Fruit fly (Drosophila melanogaster) whole organism, embryonic: ENCODE measurements around the gene CG2964.

Source experiments
- Adf1 ChIP-seq: fragments of 200-800 bp; sonication (Bioruptor generic); IDR thresholded peaks from 2 replicates; pipeline ENCODE4 v1.3.6; 2022; ENCODE audit warnings: missing biosample characterization, missing genetic modification characterization
- Bdp1 ChIP-seq: fragments of 200-800 bp; sonication (Bioruptor generic); optimal IDR thresholded peaks from 3 replicates; lab custom pipeline; 2016; ENCODE audit warnings: missing biosample characterization, missing genetic modification characterization
- Blimp-1 ChIP-seq: fragments of 200-800 bp; sonication (Bioruptor generic); optimal IDR thresholded peaks from 3 replicates; lab custom pipeline; 2018; ENCODE audit warnings: missing biosample characterization, missing genetic modification characterization, mild to moderate bottlenecking, moderate library complexity, missing genetic modification reagents
- CG10979 ChIP-seq: fragments of 200-800 bp; sonication (Bioruptor generic); optimal IDR thresholded peaks from 2 replicates; lab custom pipeline; 2018; ENCODE audit warnings: missing biosample characterization, mild to moderate bottlenecking, missing genetic modification characterization, moderate library complexity
- CG12942 ChIP-seq: fragments of 200-800 bp; sonication (Bioruptor generic); optimal IDR thresholded peaks from 3 replicates; lab custom pipeline; 2016; ENCODE audit warnings: missing biosample characterization, missing genetic modification characterization
- CG13123 ChIP-seq: fragments of 200-800 bp; sonication (Bioruptor generic); optimal IDR thresholded peaks from 2 replicates; lab custom pipeline; 2016; ENCODE audit warnings: missing biosample characterization, missing genetic modification characterization
- CG14050 ChIP-seq: fragments of 200-800 bp; sonication (Bioruptor generic); IDR thresholded peaks from 3 replicates; pipeline ENCODE4 v1.3.6; 2022; ENCODE audit warnings: missing biosample characterization, missing genetic modification characterization
- CG15479 ChIP-seq: fragments of 200-800 bp; sonication (Bioruptor generic); optimal IDR thresholded peaks from 3 replicates; lab custom pipeline; 2019; ENCODE audit warnings: missing biosample characterization, mild to moderate bottlenecking, missing genetic modification characterization, moderate library complexity
- CG16813 ChIP-seq: fragments of 200-800 bp; sonication (Bioruptor generic); IDR thresholded peaks from 3 replicates; pipeline ENCODE4 v1.3.6; 2022; ENCODE audit warnings: missing biosample characterization, missing genetic modification characterization; ENCODE audit not compliant: partially characterized antibody
- CG17912 ChIP-seq: fragments of 200-800 bp; sonication (Bioruptor generic); optimal IDR thresholded peaks from 2 replicates; lab custom pipeline; 2018; ENCODE audit warnings: missing biosample characterization, mild to moderate bottlenecking, missing genetic modification characterization
- CG3281 ChIP-seq: fragments of 200-800 bp; sonication (Bioruptor generic); optimal IDR thresholded peaks from 3 replicates; lab custom pipeline; 2017; ENCODE audit warnings: missing biosample characterization, mild to moderate bottlenecking, missing genetic modification characterization
- CG3847 ChIP-seq: fragments of 200-800 bp; sonication (Bioruptor generic); IDR thresholded peaks from 2 replicates; pipeline ENCODE4 v1.3.6; 2022; ENCODE audit warnings: missing biosample characterization, missing genetic modification characterization
- CG4617 ChIP-seq: fragments of 200-800 bp; sonication (Bioruptor generic); optimal IDR thresholded peaks from 3 replicates; lab custom pipeline; 2016; ENCODE audit warnings: missing biosample characterization, missing genetic modification characterization, borderline replicate concordance
- CG7372 ChIP-seq: fragments of 200-800 bp; sonication (Bioruptor generic); IDR thresholded peaks from 2 replicates; pipeline ENCODE4 v1.3.6; 2022; ENCODE audit warnings: missing biosample characterization, missing genetic modification characterization
- CG7786 ChIP-seq: fragments of 200-800 bp; sonication (Bioruptor generic); optimal IDR thresholded peaks from 2 replicates; lab custom pipeline; 2016; ENCODE audit warnings: missing biosample characterization, missing genetic modification characterization
- CG7987 ChIP-seq: fragments of 200-800 bp; sonication (Bioruptor generic); optimal IDR thresholded peaks from 2 replicates; lab custom pipeline; 2018; ENCODE audit warnings: missing biosample characterization, mild to moderate bottlenecking, missing genetic modification characterization, moderate library complexity
- CG8089 ChIP-seq: fragments of 200-800 bp; sonication (Bioruptor generic); optimal IDR thresholded peaks from 3 replicates; lab custom pipeline; 2016; ENCODE audit warnings: missing biosample characterization, missing genetic modification characterization
- CG9437 ChIP-seq: fragments of 200-800 bp; sonication (Bioruptor generic); optimal IDR thresholded peaks from 2 replicates; lab custom pipeline; 2018; ENCODE audit warnings: missing biosample characterization, mild to moderate bottlenecking, missing genetic modification characterization
- CG9876 ChIP-seq: fragments of 200-800 bp; sonication (Bioruptor generic); optimal IDR thresholded peaks from 2 replicates; lab custom pipeline; 2016; ENCODE audit warnings: missing biosample characterization, missing genetic modification characterization
- CTCF ChIP-seq: fragments of 200-800 bp; sonication (Bioruptor generic); optimal IDR thresholded peaks from 2 replicates; lab custom pipeline; 2017; ENCODE audit warnings: missing biosample characterization, mild to moderate bottlenecking, missing genetic modification characterization, moderate library complexity
- Dek ChIP-seq: fragments of 200-800 bp; sonication (Bioruptor generic); optimal IDR thresholded peaks from 3 replicates; lab custom pipeline; 2019; ENCODE audit warnings: missing biosample characterization, mild to moderate bottlenecking, missing genetic modification characterization, moderate library complexity
- ERR ChIP-seq: fragments of 200-800 bp; sonication (Bioruptor generic); optimal IDR thresholded peaks from 2 replicates; lab custom pipeline; 2016; ENCODE audit warnings: missing biosample characterization, missing genetic modification characterization
- Fer1 ChIP-seq: fragments of 200-800 bp; sonication (Bioruptor generic); optimal IDR thresholded peaks from 2 replicates; lab custom pipeline; 2017; ENCODE audit warnings: missing biosample characterization, mild to moderate bottlenecking, missing genetic modification characterization
- H15 ChIP-seq: fragments of 200-800 bp; sonication (Bioruptor generic); IDR thresholded peaks from 3 replicates; pipeline ENCODE4 v1.3.6; 2022; ENCODE audit warnings: missing biosample characterization, missing genetic modification characterization
- Hsf ChIP-seq: fragments of 200-800 bp; sonication (Bioruptor generic); optimal IDR thresholded peaks from 3 replicates; lab custom pipeline; 2016; ENCODE audit warnings: missing biosample characterization, missing genetic modification characterization
- Lpt ChIP-seq: fragments of >200 bp; optimal IDR thresholded peaks from 2 replicates; lab custom pipeline; 2018; ENCODE audit warnings: missing biosample characterization, missing genetic modification characterization
- Meics ChIP-seq: fragments of 200-800 bp; sonication (Bioruptor generic); optimal IDR thresholded peaks from 2 replicates; lab custom pipeline; 2017; ENCODE audit warnings: missing biosample characterization, mild to moderate bottlenecking, missing genetic modification characterization
- Ravus ChIP-seq: fragments of 200-800 bp; sonication (Bioruptor generic); IDR thresholded peaks from 2 replicates; pipeline ENCODE4 v1.3.6; 2022; ENCODE audit warnings: missing biosample characterization, missing genetic modification characterization
- Sry-δ ChIP-seq: fragments of 200-800 bp; sonication (Bioruptor generic); optimal IDR thresholded peaks from 2 replicates; lab custom pipeline; 2016; ENCODE audit warnings: missing biosample characterization, missing genetic modification characterization
- amos ChIP-seq: fragments of 200-800 bp; sonication (Bioruptor generic); IDR thresholded peaks from 2 replicates; pipeline ENCODE4 v1.3.6; 2022; ENCODE audit warnings: missing biosample characterization, missing genetic modification characterization; ENCODE audit not compliant: partially characterized antibody
- ara ChIP-seq: fragments of 200-800 bp; sonication (Bioruptor generic); IDR thresholded peaks from 2 replicates; pipeline ENCODE4 v1.3.6; 2022; ENCODE audit warnings: missing biosample characterization, missing genetic modification characterization
- ash1 ChIP-seq: fragments of 200-800 bp; sonication (Bioruptor generic); optimal IDR thresholded peaks from 2 replicates; lab custom pipeline; 2018; ENCODE audit warnings: missing biosample characterization, mild to moderate bottlenecking, missing genetic modification characterization
- cas ChIP-seq: fragments of 200-800 bp; sonication (Bioruptor generic); IDR thresholded peaks from 2 replicates; pipeline ENCODE4 v1.3.6; 2022; ENCODE audit warnings: missing biosample characterization, missing genetic modification characterization
- chinmo ChIP-seq: fragments of 200-800 bp; sonication (Bioruptor generic); IDR thresholded peaks from 4 replicates; pipeline ENCODE4 v1.3.6; 2022; ENCODE audit warnings: missing biosample characterization, missing genetic modification characterization; ENCODE audit not compliant: partially characterized antibody
- crp ChIP-seq, 2 experiments: fragments of 200-800 bp; sonication (Bioruptor generic); optimal IDR thresholded peaks; 2 replicates in 1 of 2; 3 replicates in 1 of 2; lab custom pipeline; 2017; ENCODE audit warnings: missing biosample characterization in 2 of 2, missing genetic modification characterization in 2 of 2, mild to moderate bottlenecking in 1 of 2, moderate library complexity in 1 of 2
- cwo ChIP-seq: fragments of 200-800 bp; sonication (Bioruptor generic); optimal IDR thresholded peaks from 3 replicates; lab custom pipeline; 2017; ENCODE audit warnings: missing biosample characterization, missing genetic modification characterization, mild to moderate bottlenecking, moderate library complexity, missing genetic modification reagents
- dimm ChIP-seq: fragments of 200-800 bp; sonication (Bioruptor generic); IDR thresholded peaks from 2 replicates; pipeline ENCODE4 v1.3.6; 2022; ENCODE audit warnings: missing biosample characterization, missing genetic modification characterization
- ewg ChIP-seq: fragments of 200-800 bp; sonication (Bioruptor generic); optimal IDR thresholded peaks from 3 replicates; lab custom pipeline; 2017; ENCODE audit warnings: mild to moderate bottlenecking, missing biosample characterization, missing genetic modification reagents, missing genetic modification characterization
- gsb-n ChIP-seq: fragments of 200-800 bp; sonication (Bioruptor generic); optimal IDR thresholded peaks from 3 replicates; lab custom pipeline; 2018; ENCODE audit warnings: missing biosample characterization, mild to moderate bottlenecking, missing genetic modification characterization
- ind ChIP-seq: fragments of 200-800 bp; sonication (Bioruptor generic); optimal IDR thresholded peaks from 3 replicates; lab custom pipeline; 2016; ENCODE audit warnings: missing biosample characterization, missing genetic modification characterization
- kah ChIP-seq: fragments of 200-800 bp; sonication (Bioruptor generic); optimal IDR thresholded peaks from 2 replicates; lab custom pipeline; 2018; ENCODE audit warnings: missing biosample characterization, mild to moderate bottlenecking, missing genetic modification characterization
- ken ChIP-seq: fragments of 200-800 bp; sonication (Bioruptor generic); IDR thresholded peaks from 3 replicates; pipeline ENCODE4 v1.3.6; 2022; ENCODE audit warnings: missing biosample characterization, missing genetic modification characterization
- slou ChIP-seq: fragments of 200-800 bp; sonication (Bioruptor generic); optimal IDR thresholded peaks from 3 replicates; lab custom pipeline; 2016; ENCODE audit warnings: missing biosample characterization, missing genetic modification characterization
- sug ChIP-seq: fragments of 200-800 bp; optimal IDR thresholded peaks from 2 replicates; lab custom pipeline; 2019; ENCODE audit warnings: missing biosample characterization, mild to moderate bottlenecking, missing genetic modification characterization, moderate library complexity
- tna ChIP-seq: fragments of 200-800 bp; sonication (Bioruptor generic); IDR thresholded peaks from 2 replicates; pipeline ENCODE4 v1.3.6; 2022; ENCODE audit warnings: missing biosample characterization, missing genetic modification characterization; ENCODE audit not compliant: partially characterized antibody
- trh ChIP-seq: fragments of 200-800 bp; sonication (Bioruptor generic); optimal IDR thresholded peaks from 2 replicates; lab custom pipeline; 2016; ENCODE audit warnings: missing biosample characterization, missing genetic modification characterization
- unpg ChIP-seq: fragments of 200-800 bp; sonication (Bioruptor generic); optimal IDR thresholded peaks from 3 replicates; lab custom pipeline; 2018; ENCODE audit warnings: missing biosample characterization, mild to moderate bottlenecking, missing genetic modification characterization, moderate library complexity
- vnd ChIP-seq: fragments of 200-800 bp; sonication (Bioruptor generic); IDR thresholded peaks from 3 replicates; pipeline ENCODE4 v1.3.6; 2022; ENCODE audit warnings: missing biosample characterization, missing genetic modification characterization; ENCODE audit not compliant: partially characterized antibody
- z ChIP-seq: fragments of 200-800 bp; sonication (Bioruptor generic); IDR thresholded peaks from 3 replicates; pipeline ENCODE4 v1.3.6; 2022; ENCODE audit warnings: missing biosample characterization, missing genetic modification characterization
- zfh1 ChIP-seq: fragments of 200-800 bp; sonication (Bioruptor generic); IDR thresholded peaks from 3 replicates; pipeline ENCODE4 v1.3.6; 2022; ENCODE audit warnings: missing biosample characterization, missing genetic modification characterization

The CG2964 gene

dm6 chr2L:2856960-2857584 is 44.8 kb downstream of the CG2964 start, which contains the start of gene CG2991 (continued):
- TF ChIP-seq CG9437: peak; percentile 19
- no peak for TF ChIP-seq CG17912 (GFP tag; lab: Kevin White, UChicago)
- TF ChIP-seq dimm (GFP tag; lab: Robert Waterston, UW): no peak
- peak; percentile 37 for TF ChIP-seq Hsf (GFP tag; lab: Kevin White, UChicago)
- no peak for TF ChIP-seq cas (GFP tag; lab: Robert Waterston, UW)
- TF ChIP-seq ERR (GFP tag; lab: Kevin White, UChicago): peak; percentile 51
- no peak for TF ChIP-seq ind (GFP tag; lab: Kevin White, UChicago)
- TF ChIP-seq slou (GFP tag; lab: Kevin White, UChicago): no peak
- no peak for TF ChIP-seq zfh1 (GFP tag; lab: Robert Waterston, UW)
- TF ChIP-seq Blimp-1 (GFP tag; lab: Kevin White, UChicago): no peak
- TF ChIP-seq z (GFP tag; lab: Robert Waterston, UW): 0 out of 3 replicates have a peak, but pooled peaks have one; percentile 29
- TF ChIP-seq CTCF (GFP tag; lab: Kevin White, UChicago): peak; percentile 56
- peak; percentile 55 for TF ChIP-seq Fer1 (GFP tag; lab: Kevin White, UChicago)
- peak; percentile 11 for TF ChIP-seq CG10979
- no peak for TF ChIP-seq ash1 (GFP tag; lab: Kevin White, UChicago)
- no peak for TF ChIP-seq CG14050 (GFP tag; lab: Robert Waterston, UW)
- no peak for TF ChIP-seq CG7786
- peak; percentile 63 for TF ChIP-seq sug (tag; lab: Kevin White, UChicago)
- no peak for TF ChIP-seq Ravus
- no peak; the same call in none of the 2 replicates for TF ChIP-seq tna (GFP tag; lab: Robert Waterston, UW)
- TF ChIP-seq CG13123: no peak
- TF ChIP-seq chinmo (GFP tag; lab: Robert Waterston, UW): peak; percentile 90; the same call in 3 of the 4 replicates
- peak; percentile 56 for TF ChIP-seq gsb-n (tag; lab: Kevin White, UChicago)
- no peak for TF ChIP-seq crp (GFP tag; optimal IDR thresholded peaks at IDR 0.05; lab: Kevin White, UChicago)
- TF ChIP-seq ken (GFP tag; lab: Robert Waterston, UW): 0 out of 3 replicates have a peak, but pooled peaks have one; percentile 10
- TF ChIP-seq CG7987 (GFP tag; lab: Kevin White, UChicago): peak; percentile 36
- TF ChIP-seq Lpt (GFP tag; lab: Kevin White, UChicago): no peak
- peak; percentile 86 for TF ChIP-seq CG4617 (GFP tag; lab: Kevin White, UChicago)
- TF ChIP-seq Dek (tag; lab: Kevin White, UChicago): peak; percentile 61
- no peak for TF ChIP-seq CG12942
- no peak for TF ChIP-seq ewg
- TF ChIP-seq CG8089 (GFP tag; lab: Kevin White, UChicago): no peak
- TF ChIP-seq Meics (GFP tag; lab: Kevin White, UChicago): peak; percentile 31
- TF ChIP-seq CG9876 (GFP tag; lab: Kevin White, UChicago): no peak
- no peak for TF ChIP-seq CG15479 (GFP tag; lab: Kevin White, UChicago)
- TF ChIP-seq amos (GFP tag; lab: Robert Waterston, UW): peak; percentile 90; the same call in 1 of the 2 replicates
- TF ChIP-seq kah: no peak
- TF ChIP-seq CG7372 (GFP tag; lab: Robert Waterston, UW): no peak
- TF ChIP-seq vnd (GFP tag; lab: Robert Waterston, UW): peak; percentile 59; the same call in 2 of the 3 replicates
- peak; percentile 78 for TF ChIP-seq CG16813
- no peak for TF ChIP-seq cwo (GFP tag; lab: Kevin White, UChicago)
- TF ChIP-seq ara (GFP tag; lab: Robert Waterston, UW): no peak
- TF ChIP-seq unpg (GFP tag; lab: Kevin White, UChicago): peak; percentile 43
- TF ChIP-seq H15 (GFP tag; lab: Robert Waterston, UW): no peak
- TF ChIP-seq Sry-δ (GFP tag; lab: Kevin White, UChicago): peak; percentile 96
- TF ChIP-seq trh (GFP tag; lab: Kevin White, UChicago): no peak
- TF ChIP-seq Bdp1: no peak
- TF ChIP-seq CG3281 (GFP tag; lab: Kevin White, UChicago): peak; percentile 6
- TF ChIP-seq Adf1 (GFP tag; lab: Robert Waterston, UW): no peak
- peak; percentile 50 for TF ChIP-seq CG3847 (GFP tag; lab: Robert Waterston, UW)
